Worm (Caenorhabditis elegans) whole organism, late embryonic: Measurements from ENCODE around the gene ndx-6.

ENCODE experiments used
- C38D4.7 ChIP-seq: fragments of 200-800 bp; sonication (Bioruptor generic); optimal IDR thresholded peaks from 2 replicates; lab custom pipeline; 2018; ENCODE audit warnings: mild to moderate bottlenecking, missing genetic modification characterization, moderate library complexity, missing compliant biosample characterization
- K02D7.2 ChIP-seq: sonication (generic microtip); optimal IDR thresholded peaks from 2 replicates; lab custom pipeline; 2017; ENCODE audit warnings: mild to moderate bottlenecking, missing genetic modification characterization, missing compliant biosample characterization
- K09A11.1 ChIP-seq: sonication (generic microtip); optimal IDR thresholded peaks from 2 replicates; lab custom pipeline; 2017; ENCODE audit warnings: antibody characterized with exemption, mild to moderate bottlenecking, missing genetic modification characterization, missing compliant biosample characterization; ENCODE audit not compliant: insufficient read depth
- Y22D7AL.16 ChIP-seq: sonication (generic microtip); optimal IDR thresholded peaks from 2 replicates; lab custom pipeline; 2016; ENCODE audit warnings: missing genetic modification characterization, missing compliant biosample characterization
- ceh-18 ChIP-seq: sonication (generic microtip); optimal IDR thresholded peaks from 2 replicates; lab custom pipeline; 2016; ENCODE audit warnings: missing genetic modification characterization, missing compliant biosample characterization
- ceh-2 ChIP-seq: sonication (generic microtip); optimal IDR thresholded peaks from 2 replicates; lab custom pipeline; 2016; ENCODE audit warnings: missing genotype, missing genetic modification characterization, missing compliant biosample characterization
- ceh-30 ChIP-seq: fragments of 150-350 bp; optimal IDR thresholded peaks from 2 replicates; lab custom pipeline; 2014; ENCODE audit warnings: missing biosample characterization, missing genetic modification characterization
- ceh-31 ChIP-seq: sonication (generic microtip); optimal IDR thresholded peaks from 2 replicates; lab custom pipeline; 2016; ENCODE audit warnings: missing genetic modification characterization, missing compliant biosample characterization
- ceh-34 ChIP-seq: sonication (generic microtip); optimal IDR thresholded peaks from 2 replicates; lab custom pipeline; 2016; ENCODE audit warnings: mild to moderate bottlenecking, missing genetic modification characterization, missing compliant biosample characterization
- ceh-45 ChIP-seq: fragments of 200-800 bp; sonication (Bioruptor generic); IDR thresholded peaks from 2 replicates; pipeline ENCODE4 v1.3.6; 2022; ENCODE audit warnings: missing genetic modification reagents, missing genetic modification characterization, missing compliant biosample characterization
- ceh-48 ChIP-seq: sonication (generic microtip); optimal IDR thresholded peaks from 2 replicates; lab custom pipeline; 2016; ENCODE audit warnings: missing genetic modification characterization, inconsistent platforms, missing compliant biosample characterization
- ceh-9 ChIP-seq: sonication (generic microtip); optimal IDR thresholded peaks from 2 replicates; lab custom pipeline; 2016; ENCODE audit warnings: mild to moderate bottlenecking, missing genetic modification characterization, inconsistent platforms, missing compliant biosample characterization
- che-1 ChIP-seq: sonication (generic microtip); optimal IDR thresholded peaks from 2 replicates; lab custom pipeline; 2016; ENCODE audit warnings: mild to moderate bottlenecking, missing genetic modification characterization, missing compliant biosample characterization
- dmd-4 ChIP-seq: sonication (generic microtip); optimal IDR thresholded peaks from 2 replicates; lab custom pipeline; 2016; ENCODE audit warnings: borderline replicate concordance, missing genetic modification characterization, missing compliant biosample characterization
- dve-1 ChIP-seq: sonication (generic microtip); optimal IDR thresholded peaks from 2 replicates; lab custom pipeline; 2017; ENCODE audit warnings: antibody characterized with exemption, mild to moderate bottlenecking, missing genetic modification characterization, missing compliant biosample characterization
- elt-2 ChIP-seq: sonication (generic microtip); optimal IDR thresholded peaks from 2 replicates; lab custom pipeline; 2016; ENCODE audit warnings: missing genetic modification reagents, missing genetic modification characterization, missing compliant biosample characterization
- ets-4 ChIP-seq: sonication (generic microtip); optimal IDR thresholded peaks from 2 replicates; lab custom pipeline; 2016; ENCODE audit warnings: missing genetic modification characterization, missing compliant biosample characterization
- fkh-10 ChIP-seq: fragments of 150-350 bp; optimal IDR thresholded peaks from 2 replicates; lab custom pipeline; 2014; ENCODE audit warnings: missing biosample characterization, missing genetic modification reagents, missing genetic modification characterization
- fkh-6 ChIP-seq: sonication (generic microtip); optimal IDR thresholded peaks from 2 replicates; lab custom pipeline; 2016; ENCODE audit warnings: missing genetic modification characterization, missing compliant biosample characterization
- hlh-30 ChIP-seq: sonication (generic microtip); optimal IDR thresholded peaks from 2 replicates; lab custom pipeline; 2017; ENCODE audit warnings: antibody characterized with exemption, missing genetic modification characterization, missing compliant biosample characterization; ENCODE audit not compliant: insufficient read depth
- hlh-6 ChIP-seq: sonication (generic microtip); optimal IDR thresholded peaks from 2 replicates; lab custom pipeline; 2016; ENCODE audit warnings: missing genotype, missing genetic modification characterization, missing compliant biosample characterization
- hlh-8 ChIP-seq: sonication (generic microtip); optimal IDR thresholded peaks from 2 replicates; lab custom pipeline; 2016; ENCODE audit warnings: missing genotype, missing genetic modification characterization, missing compliant biosample characterization
- madf-2 ChIP-seq: sonication (generic microtip); optimal IDR thresholded peaks from 2 replicates; lab custom pipeline; 2017; ENCODE audit warnings: missing genetic modification characterization, missing compliant biosample characterization
- nfya-1 ChIP-seq: sonication (generic microtip); optimal IDR thresholded peaks from 2 replicates; lab custom pipeline; 2017; ENCODE audit warnings: missing genetic modification characterization, mild to moderate bottlenecking, missing compliant biosample characterization, antibody characterized with exemption, moderate library complexity
- nhr-232 ChIP-seq: sonication (generic microtip); optimal IDR thresholded peaks from 2 replicates; lab custom pipeline; 2016; ENCODE audit warnings: missing genetic modification characterization, missing compliant biosample characterization
- odd-2 ChIP-seq: sonication (generic microtip); optimal IDR thresholded peaks from 2 replicates; lab custom pipeline; 2017; ENCODE audit warnings: antibody characterized with exemption, mild to moderate bottlenecking, missing genetic modification characterization, missing compliant biosample characterization
- pag-3 ChIP-seq: sonication (generic microtip); optimal IDR thresholded peaks from 2 replicates; lab custom pipeline; 2016; ENCODE audit warnings: missing compliant biosample characterization, missing genetic modification characterization, borderline replicate concordance
- pha-4 ChIP-seq: fragments of 150-350 bp; optimal IDR thresholded peaks from 2 replicates; lab custom pipeline; 2018; ENCODE audit warnings: missing biosample characterization, missing genetic modification reagents, missing genetic modification characterization
- pqm-1 ChIP-seq: sonication (generic microtip); optimal IDR thresholded peaks from 2 replicates; lab custom pipeline; 2016; ENCODE audit warnings: missing genetic modification characterization, missing compliant biosample characterization
- ref-2 ChIP-seq: sonication (generic microtip); optimal IDR thresholded peaks from 2 replicates; lab custom pipeline; 2016; ENCODE audit warnings: missing genetic modification characterization, missing compliant biosample characterization
- rnt-1 ChIP-seq: sonication (generic microtip); optimal IDR thresholded peaks from 2 replicates; lab custom pipeline; 2016; ENCODE audit warnings: missing genetic modification characterization, missing compliant biosample characterization
- sdc-2 ChIP-seq: sonication (generic microtip); optimal IDR thresholded peaks from 2 replicates; lab custom pipeline; 2016; ENCODE audit warnings: missing genotype, missing genetic modification characterization, missing compliant biosample characterization
- sox-4 ChIP-seq: sonication (generic microtip); optimal IDR thresholded peaks from 2 replicates; lab custom pipeline; 2017; ENCODE audit warnings: mild to moderate bottlenecking, missing genetic modification characterization, inconsistent platforms, missing compliant biosample characterization
- syd-9 ChIP-seq: sonication (generic microtip); optimal IDR thresholded peaks from 2 replicates; lab custom pipeline; 2016; ENCODE audit warnings: mild to moderate bottlenecking, missing genetic modification characterization, moderate library complexity, missing compliant biosample characterization
- tbx-2 ChIP-seq: sonication (generic microtip); optimal IDR thresholded peaks from 2 replicates; lab custom pipeline; 2016; ENCODE audit warnings: missing genetic modification characterization, missing compliant biosample characterization
- unc-42 ChIP-seq: sonication (generic microtip); optimal IDR thresholded peaks from 2 replicates; lab custom pipeline; 2016; ENCODE audit warnings: missing genotype, missing genetic modification characterization, missing compliant biosample characterization
- unc-55 ChIP-seq: sonication (generic microtip); optimal IDR thresholded peaks from 2 replicates; lab custom pipeline; 2017; ENCODE audit warnings: missing biosample characterization, missing genetic modification reagents, missing genetic modification characterization
- unc-86 ChIP-seq: sonication (generic microtip); optimal IDR thresholded peaks from 2 replicates; lab custom pipeline; 2016; ENCODE audit warnings: missing genetic modification characterization, missing compliant biosample characterization

Gene ndx-6

DNA sequence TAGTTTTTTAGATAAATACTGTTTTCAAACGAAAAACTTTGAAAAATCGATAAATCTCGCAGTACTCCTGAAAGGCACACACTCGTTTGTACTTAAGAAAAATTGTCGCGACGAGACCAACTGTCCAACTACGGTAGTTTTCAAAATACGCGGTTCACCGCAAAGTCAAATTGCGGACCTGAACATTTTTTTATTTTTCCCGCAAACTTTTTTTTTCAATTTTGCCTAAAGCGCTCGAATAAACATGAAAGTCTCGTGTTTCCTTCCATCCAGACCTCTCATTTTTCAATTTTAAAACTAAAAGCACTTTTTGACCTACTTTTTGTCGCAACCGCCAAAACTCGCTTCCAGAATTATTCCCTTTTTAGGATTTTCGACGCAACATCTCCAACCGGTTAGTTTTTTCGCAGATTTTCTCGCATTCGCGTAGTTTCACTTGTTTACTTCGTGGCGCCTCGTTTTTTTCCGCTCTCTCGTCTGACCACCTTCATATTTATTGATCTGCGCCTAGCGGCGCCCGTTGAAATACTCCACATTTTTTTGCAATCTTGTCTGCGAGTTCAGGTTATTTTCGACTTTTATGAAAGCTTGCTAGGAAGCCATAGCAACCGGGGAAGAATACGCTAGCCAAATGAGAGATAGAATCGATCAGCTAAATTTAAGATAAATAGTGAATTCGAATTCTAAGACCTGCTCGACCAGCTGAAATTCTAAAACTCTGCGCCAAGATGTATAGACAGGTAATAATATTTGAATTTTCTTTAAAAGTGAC, 12.0 kb downstream of the ndx-6 start, which contains the start of gene prdx-2:
Gene prdx-2, plus strand, starts transcription at position 729 of the 772 bp plus-strand sequence.
- TF ChIP-seq hlh-30 (tag; lab: Kevin White, UChicago): no peak
- no peak for TF ChIP-seq dmd-4 (tag; lab: Kevin White, UChicago)
- no peak for TF ChIP-seq fkh-10 (GFP tag; lab: Kevin White, UChicago)
- no peak for TF ChIP-seq pqm-1 (tag; lab: Kevin White, UChicago)
- no peak for TF ChIP-seq ets-4 (tag; lab: Kevin White, UChicago)
- TF ChIP-seq pag-3: no peak
- no peak for TF ChIP-seq nhr-232 (tag; lab: Kevin White, UChicago)
- no peak for TF ChIP-seq K09A11.1 (tag; lab: Kevin White, UChicago)

DNA sequence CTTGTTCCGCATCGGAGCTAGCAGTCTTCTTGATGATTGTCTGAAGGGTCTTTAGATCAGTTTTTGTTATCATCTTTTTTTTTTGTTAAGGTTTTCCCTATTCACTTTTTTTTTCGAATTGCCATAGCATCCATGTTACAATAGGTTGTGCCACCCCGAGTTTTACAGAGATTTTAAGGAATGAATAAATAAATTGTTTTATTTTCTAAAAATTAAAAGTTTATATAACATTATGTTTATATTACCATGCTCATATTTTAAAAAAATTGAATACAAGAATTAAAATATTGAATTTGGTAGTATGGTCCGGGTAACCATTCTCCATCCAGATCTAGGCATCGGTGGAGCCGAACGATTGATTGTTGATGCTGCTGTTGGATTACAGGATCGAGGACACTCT, 14.7 kb downstream of the ndx-6 start, which contains the start of gene algn-2:
Gene algn-2, plus strand, starts transcription at position 301 of the 400 bp plus-strand sequence.
- TF ChIP-seq K02D7.2 (tag; lab: Kevin White, UChicago) (no peak), odd-2 (tag; lab: Kevin White, UChicago) (no peak), unc-86 (no peak), che-1 (tag; lab: Kevin White, UChicago) (no peak), ceh-9 (no peak), ceh-48 (tag; lab: Kevin White, UChicago) (no peak)

DNA sequence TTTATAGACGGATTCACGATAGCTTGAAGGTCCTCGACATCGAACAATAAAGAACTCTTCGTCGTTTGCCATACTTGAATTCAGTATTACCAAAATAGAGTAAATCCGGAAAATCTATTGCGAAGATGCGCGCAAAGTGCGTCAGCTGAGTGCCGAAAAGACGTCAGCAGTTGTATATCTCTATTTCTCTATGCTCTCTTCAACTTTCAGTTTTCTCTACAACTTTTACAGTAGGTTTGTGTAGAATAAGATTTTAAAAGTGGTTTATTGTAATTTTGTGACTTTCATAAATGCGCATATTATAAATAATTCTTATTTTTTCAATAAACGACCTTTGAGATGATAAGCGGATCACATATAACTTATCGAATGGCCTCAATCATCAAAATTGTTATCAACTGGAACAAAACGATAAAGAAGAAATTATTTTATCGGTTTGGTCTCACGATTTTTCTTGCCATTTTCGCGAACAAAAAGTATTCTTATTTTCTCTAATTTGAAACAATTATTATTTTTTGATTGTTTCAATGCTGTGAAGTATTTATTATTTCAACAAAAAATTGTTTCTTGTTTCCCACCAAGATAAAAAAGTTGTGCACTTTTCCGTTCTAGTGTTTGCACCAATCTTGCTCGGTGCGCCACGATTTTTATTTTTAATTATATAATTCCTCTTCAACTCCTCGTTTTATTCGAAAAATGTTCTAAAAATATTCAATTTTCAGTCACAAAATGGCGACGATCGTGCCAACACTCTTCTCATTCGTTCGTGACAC, 16.2 kb downstream of the ndx-6 start, which contains the start of the genes agt-2 and F09E5.3:
Gene agt-2, minus strand, starts transcription at position 553 of the 773 bp plus-strand sequence.
Gene F09E5.3, plus strand, starts transcription at position 723 of the 773 bp plus-strand sequence.
- TF ChIP-seq unc-42 (tag; lab: Kevin White, UChicago): peak; percentile 65
- no peak for TF ChIP-seq hlh-6 (tag; lab: Kevin White, UChicago)
- no peak for TF ChIP-seq rnt-1 (tag; lab: Kevin White, UChicago)
- TF ChIP-seq nfya-1 (tag; lab: Kevin White, UChicago): peak; percentile 81
- no peak for TF ChIP-seq ceh-9
- peak; percentile 47 for TF ChIP-seq ets-4 (tag; lab: Kevin White, UChicago)
- TF ChIP-seq ceh-30 (tag; lab: Kevin White, UChicago): peak; percentile 92
- TF ChIP-seq pha-4 (tag; lab: Kevin White, UChicago): no peak
- TF ChIP-seq madf-2 (tag; lab: Kevin White, UChicago): peak; percentile 39
- peak; percentile 40 for TF ChIP-seq ceh-48 (tag; lab: Kevin White, UChicago)
- TF ChIP-seq hlh-8: no peak
- TF ChIP-seq ceh-31: peak; percentile 42
- TF ChIP-seq dve-1 (tag; lab: Kevin White, UChicago): peak; percentile 68
- peak; percentile 25 for TF ChIP-seq sdc-2 (tag; lab: Kevin White, UChicago)
- TF ChIP-seq hlh-30 (tag; lab: Kevin White, UChicago): peak; percentile 42
- TF ChIP-seq dmd-4 (tag; lab: Kevin White, UChicago): no peak
- TF ChIP-seq pqm-1 (tag; lab: Kevin White, UChicago): no peak
- no peak for TF ChIP-seq odd-2 (tag; lab: Kevin White, UChicago)
- TF ChIP-seq unc-55 (GFP tag; lab: Kevin White, UChicago): peak; percentile 8
- peak; percentile 7 for TF ChIP-seq ceh-2 (tag; lab: Kevin White, UChicago)
- TF ChIP-seq ceh-34: peak; percentile 57
- no peak for TF ChIP-seq C38D4.7 (GFP tag; lab: Kevin White, UChicago)
- peak; percentile 55 for TF ChIP-seq tbx-2 (tag; lab: Kevin White, UChicago)
- no peak for TF ChIP-seq K09A11.1 (tag; lab: Kevin White, UChicago)
- TF ChIP-seq sox-4 (tag; lab: Kevin White, UChicago): no peak
- peak; percentile 56 for TF ChIP-seq ceh-18 (tag; lab: Kevin White, UChicago)
- peak; percentile 31 for TF ChIP-seq ref-2 (tag; lab: Kevin White, UChicago)
- TF ChIP-seq fkh-6 (tag; lab: Kevin White, UChicago): no peak
- TF ChIP-seq syd-9 (tag; lab: Kevin White, UChicago): no peak
- TF ChIP-seq Y22D7AL.16 (tag; lab: Kevin White, UChicago): peak; percentile 1
- TF ChIP-seq elt-2 (tag; lab: Kevin White, UChicago): peak; percentile 97
- TF ChIP-seq ceh-45 (GFP tag; lab: Robert Waterston, UW): peak; percentile 23; the same call in 1 of the 2 replicates
